Worm (Caenorhabditis elegans): ENCODE measurements around the gene vha-8.

vha-8 gene

ce11 chrIV:6756374-6756773 lies 34.5 kb upstream of the vha-8 start (continued):
- TF ChIP-seq unc-39 (tag; optimal IDR thresholded peaks at IDR 0.05) (no peak), F10B5.3 (tag; optimal IDR thresholded peaks at IDR 0.05) (peak; percentile 4), lin-13 (GFP tag; optimal IDR thresholded peaks at IDR 0.05) (peak; percentile 56), lsy-2 (tag; optimal IDR thresholded peaks at IDR 0.05) (peak; percentile 65 to 86), F26F4.8 (GFP tag; conservative IDR thresholded peaks at IDR 0.05) (0 out of 2 replicates have a peak, but pooled peaks have one; percentile 36), nhr-10 (tag; optimal IDR thresholded peaks at IDR 0.05) (peak; percentile 36), rbr-2 (tag; optimal IDR thresholded peaks at IDR 0.05) (peak; percentile 88), nhr-77 (tag; optimal IDR thresholded peaks at IDR 0.05) (peak; percentile 68), madf-5 (GFP tag; IDR thresholded peaks at IDR 0.05) (peak in 1 of 2 experiments; percentile 64; a peak in 1 of 4 replicates), nhr-111 (GFP tag; optimal IDR thresholded peaks at IDR 0.05) (no peak), hmg-1.1 (GFP tag; IDR thresholded peaks at IDR 0.05) (no peak; the same call in 1 of the 2 replicates), dve-1 (tag; optimal IDR thresholded peaks at IDR 0.05; ENCODE audit: insufficient read depth) (peak; percentile 92), gei-8 (GFP tag; optimal IDR thresholded peaks at IDR 0.05) (no peak), ceh-62 (tag; optimal IDR thresholded peaks at IDR 0.05) (no peak), daf-16 (GFP tag; optimal IDR thresholded peaks at IDR 0.05) (peak in 1 of 2 experiments; percentile 57), daf-16 (tag; optimal IDR thresholded peaks at IDR 0.05) (peak; percentile 90), nhr-42 (GFP tag; IDR thresholded peaks at IDR 0.05) (peak; percentile 57; the same call in 1 of the 2 replicates), mdt-29 (GFP tag; IDR thresholded peaks at IDR 0.05) (0 out of 2 replicates have a peak, but pooled peaks have one; percentile 36), aha-1 (tag) (peak; percentile 98), lin-39 (tag; optimal IDR thresholded peaks at IDR 0.05) (no peak), T26A8.4 (GFP tag; IDR thresholded peaks at IDR 0.05) (peak; percentile 82), nhr-6 (tag; optimal IDR thresholded peaks at IDR 0.05) (peak; percentile 94), lir-3 (tag; optimal IDR thresholded peaks at IDR 0.05) (no peak), hif-1 (tag; optimal IDR thresholded peaks at IDR 0.05) (peak; percentile 20 to 84)

- no peak for TF ChIP-seq unc-39 (tag; optimal IDR thresholded peaks at IDR 0.05)
- TF ChIP-seq F44E2.7 (GFP tag; IDR thresholded peaks at IDR 0.05) = no peak
- no peak for TF ChIP-seq Y105C5A.15 (GFP tag; IDR thresholded peaks at IDR 0.05)
- TF ChIP-seq spr-3 (GFP tag; optimal IDR thresholded peaks at IDR 0.05) = no peak
- TF ChIP-seq nhr-102 (tag; optimal IDR thresholded peaks at IDR 0.05) = no peak
- TF ChIP-seq nhr-25 (tag; optimal IDR thresholded peaks at IDR 0.05; ENCODE audit: borderline replicate concordance, insufficient read depth) = no peak
- TF ChIP-seq nhr-42 (GFP tag; IDR thresholded peaks at IDR 0.05) = no peak
- TF ChIP-seq madf-9 (GFP tag; conservative IDR thresholded peaks at IDR 0.05) = no peak
- no peak for TF ChIP-seq nhr-111 (GFP tag; optimal IDR thresholded peaks at IDR 0.05)
- TF ChIP-seq hif-1 (tag; optimal IDR thresholded peaks at IDR 0.05) = no peak
- no peak for TF ChIP-seq F10B5.3 (tag; optimal IDR thresholded peaks at IDR 0.05)
- TF ChIP-seq attf-4 (tag; optimal IDR thresholded peaks at IDR 0.05) = no peak
- no peak for TF ChIP-seq T26A8.4 (GFP tag; IDR thresholded peaks at IDR 0.05)
- TF ChIP-seq aly-2 (tag; optimal IDR thresholded peaks at IDR 0.05) = no peak
- TF ChIP-seq lin-1 (GFP tag; IDR thresholded peaks at IDR 0.05) = no peak
- no peak for TF ChIP-seq gei-8 (GFP tag; optimal IDR thresholded peaks at IDR 0.05)
- no peak for TF ChIP-seq daf-16 (GFP tag; optimal IDR thresholded peaks at IDR 0.05)
- no peak for TF ChIP-seq daf-16 (tag; optimal IDR thresholded peaks at IDR 0.05)
- no peak for TF ChIP-seq vab-7 (GFP tag; IDR thresholded peaks at IDR 0.05)
- no peak for TF ChIP-seq ceh-20 (GFP tag; IDR thresholded peaks at IDR 0.05)
Observed at ce11 chrIV:6757011-6757410, 33.9 kb upstream of the vha-8 start, which contains the start of gene usp-4. usp-4 (plus strand) TSS chrIV:6757311.

- TF ChIP-seq F49E8.2 (tag; optimal IDR thresholded peaks at IDR 0.05; ENCODE audit: borderline replicate concordance) = no peak
- TF ChIP-seq unc-62 (GFP tag; optimal IDR thresholded peaks at IDR 0.05 in 1 of 2) = peak in 1 of 2 experiments; percentile 16
- TF ChIP-seq unc-62 (tag; optimal IDR thresholded peaks at IDR 0.05) = no peak
- TF ChIP-seq Y75B8A.6 (GFP tag; IDR thresholded peaks at IDR 0.05) = no peak
- TF ChIP-seq aha-1 (tag) = peak; percentile 91
- no peak for TF ChIP-seq lsy-2 (tag; optimal IDR thresholded peaks at IDR 0.05)
Observed at ce11 chrIV:6757614-6758013, 33.3 kb upstream of the vha-8 start.

Measured in whole organism, L4 larva.